Fruit fly (Drosophila melanogaster) S2 (cell line): ENCODE data around the gene Miro.

Experiments used
- CG8478 ChIP-seq: fragments of >200 bp; optimal IDR thresholded peaks from 2 replicates; lab custom pipeline; 2018
- CTCF ChIP-seq, 2 experiments: fragments of >200 bp; optimal IDR thresholded peaks; 2 replicates each; lab custom pipeline; 2018

DNA sequence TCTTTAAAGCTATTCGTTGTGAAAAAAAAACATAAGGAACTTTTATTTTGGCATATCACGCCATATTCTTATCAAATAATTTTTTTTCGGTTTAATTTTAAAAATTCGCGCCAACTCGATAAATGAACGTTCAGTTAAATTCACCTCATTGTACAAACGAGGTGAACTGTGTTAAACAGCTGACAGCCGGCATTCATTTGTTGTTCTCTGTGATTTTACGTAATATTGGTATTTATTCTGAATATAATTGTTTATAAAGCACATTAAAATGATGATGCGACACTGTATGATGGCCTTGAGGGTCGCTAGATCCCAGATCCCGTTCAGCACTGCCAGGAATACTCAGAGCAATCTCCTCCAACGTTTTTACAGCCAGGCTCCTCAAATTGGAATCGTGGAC is 15.6 kb upstream of the Miro start, which contains the start of gene CG6000:
- no peak for TF ChIP-seq CG8478 (lab: Kevin White, UChicago)
- no peak for TF ChIP-seq CTCF (optimal IDR thresholded peaks at IDR 0.05; lab: Kevin White, UChicago)
